Worm (Caenorhabditis elegans): Measurements from ENCODE around the gene Y37D8A.29.

DNA sequence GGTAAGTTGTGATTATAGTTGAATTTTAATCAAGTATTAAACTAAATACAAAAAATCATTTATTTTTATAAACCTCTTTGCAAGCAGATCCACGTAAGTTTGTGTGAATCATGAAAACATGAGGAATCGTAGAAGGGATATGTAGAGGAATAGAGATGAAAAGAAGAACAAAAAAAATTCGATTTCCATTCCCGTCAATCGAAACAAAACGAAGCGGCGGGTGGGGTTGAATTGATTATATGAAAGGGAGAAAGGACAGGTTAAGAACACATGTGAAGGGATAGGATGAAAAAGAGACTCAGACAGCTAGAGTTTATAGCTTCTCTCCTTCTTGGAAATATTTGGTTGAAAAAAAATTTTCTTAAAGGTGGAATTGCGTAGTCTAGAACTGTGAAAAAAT lies 31.4 kb downstream of the Y37D8A.29 start:
- TF ChIP-seq elt-3 (tag; optimal IDR thresholded peaks at IDR 0.05) (no peak), ceh-43 (GFP tag; optimal IDR thresholded peaks at IDR 0.05) (no peak), ztf-11 (tag; optimal IDR thresholded peaks at IDR 0.05) (no peak), pha-4 (tag; optimal IDR thresholded peaks at IDR 0.05) (no peak), ceh-39 (tag; optimal IDR thresholded peaks at IDR 0.05) (no peak), lin-13 (tag; optimal IDR thresholded peaks at IDR 0.05) (no peak), sptf-1 (tag; optimal IDR thresholded peaks at IDR 0.05) (no peak)

Data from whole organism, mixed stage, embryonic.